Fruit fly (Drosophila melanogaster) whole organism, wandering third instar larva: Measurements from ENCODE around the gene Nedd4.

Experiments used
- Abd-B ChIP-seq: fragments of >200 bp; optimal IDR thresholded peaks from 2 replicates; lab custom pipeline; 2017; ENCODE audit warnings: missing biosample characterization, missing genetic modification characterization
- CG32264 ChIP-seq: fragments of 200-800 bp; sonication (Bioruptor generic); optimal IDR thresholded peaks from 2 replicates; lab custom pipeline; 2016; ENCODE audit warnings: missing biosample characterization, missing genetic modification characterization
- CG9705 ChIP-seq: fragments of 200-800 bp; sonication (Bioruptor generic); optimal IDR thresholded peaks from 2 replicates; lab custom pipeline; 2018; ENCODE audit warnings: missing biosample characterization, mild to moderate bottlenecking, missing genetic modification characterization
- CrebA ChIP-seq: fragments of 200-800 bp; sonication (Bioruptor generic); optimal IDR thresholded peaks from 2 replicates; lab custom pipeline; 2016; ENCODE audit warnings: missing biosample characterization, mild to moderate bottlenecking, missing genetic modification characterization, borderline replicate concordance
- Dfd ChIP-seq: fragments of >200 bp; optimal IDR thresholded peaks from 2 replicates; lab custom pipeline; 2017; ENCODE audit warnings: missing biosample characterization, missing genetic modification characterization
- Dif ChIP-seq: fragments of 200-275, 200-300 bp; sonication (Bioruptor generic); optimal IDR thresholded peaks from 2 replicates; lab custom pipeline; 2018; ENCODE audit warnings: missing biosample characterization, missing genetic modification characterization; ENCODE audit not compliant: partially characterized antibody
- GATAd ChIP-seq: sonication (Bioruptor generic); optimal IDR thresholded peaks from 2 replicates; lab custom pipeline; 2016; ENCODE audit warnings: missing biosample characterization, missing genetic modification characterization
- HLH106 ChIP-seq: fragments of 200-800 bp; optimal IDR thresholded peaks from 3 replicates; lab custom pipeline; 2019; ENCODE audit warnings: missing biosample characterization, mild to moderate bottlenecking, missing genetic modification characterization, moderate library complexity
- Hnf4 ChIP-seq: fragments of 200-800 bp; sonication (Bioruptor generic); optimal IDR thresholded peaks from 2 replicates; lab custom pipeline; 2016; ENCODE audit warnings: missing biosample characterization, mild to moderate bottlenecking, missing genetic modification characterization
- Hr78 ChIP-seq: fragments of >200 bp; optimal IDR thresholded peaks from 2 replicates; lab custom pipeline; 2017; ENCODE audit warnings: missing biosample characterization, missing genetic modification characterization
- Mio ChIP-seq: sonication (Bioruptor generic); optimal IDR thresholded peaks from 2 replicates; lab custom pipeline; 2016; ENCODE audit warnings: missing biosample characterization, missing genetic modification characterization
- Myc ChIP-seq: fragments of >200 bp; optimal IDR thresholded peaks from 2 replicates; lab custom pipeline; 2017
- N ChIP-seq: fragments of >200 bp; optimal IDR thresholded peaks from 2 replicates; lab custom pipeline; 2018; ENCODE audit warnings: missing biosample characterization, missing external identifiers, missing genetic modification characterization
- OdsH ChIP-seq: fragments of 200-800 bp; sonication (Bioruptor generic); optimal IDR thresholded peaks from 2 replicates; lab custom pipeline; 2016; ENCODE audit warnings: missing biosample characterization, mild to moderate bottlenecking, missing genetic modification characterization
- Sp1 ChIP-seq: fragments of 200-800 bp; sonication (Bioruptor generic); optimal IDR thresholded peaks from 3 replicates; lab custom pipeline; 2019; ENCODE audit warnings: missing biosample characterization, mild to moderate bottlenecking, missing genetic modification characterization, moderate library complexity
- Vsx2 ChIP-seq: fragments of 200-300, 225-300 bp; sonication (Bioruptor generic); optimal IDR thresholded peaks from 2 replicates; lab custom pipeline; 2018; ENCODE audit warnings: missing biosample characterization, missing genetic modification characterization; ENCODE audit not compliant: partially characterized antibody
- br ChIP-seq: fragments of 200-800 bp; sonication (Bioruptor generic); optimal IDR thresholded peaks from 2 replicates; lab custom pipeline; 2016; ENCODE audit warnings: missing biosample characterization, missing genetic modification characterization
- brk ChIP-seq: fragments of 200-800 bp; sonication (Bioruptor generic); optimal IDR thresholded peaks from 2 replicates; lab custom pipeline; 2016; ENCODE audit warnings: missing biosample characterization, mild to moderate bottlenecking, missing genetic modification characterization
- dmrt93B ChIP-seq: fragments of 200-800 bp; sonication (Bioruptor generic); optimal IDR thresholded peaks from 2 replicates; lab custom pipeline; 2018; ENCODE audit warnings: missing biosample characterization, mild to moderate bottlenecking, missing genetic modification characterization
- dsf ChIP-seq: sonication (Bioruptor generic); optimal IDR thresholded peaks from 2 replicates; lab custom pipeline; 2016; ENCODE audit warnings: missing biosample characterization, missing genetic modification characterization, borderline replicate concordance
- ey ChIP-seq: fragments of 200-800 bp; sonication (Bioruptor generic); optimal IDR thresholded peaks from 2 replicates; lab custom pipeline; 2016; ENCODE audit warnings: missing biosample characterization, missing genetic modification characterization
- foxo ChIP-seq, 2 experiments: fragments of 200-800 bp; sonication (Bioruptor generic); optimal IDR thresholded peaks; 2 replicates in 1 of 2; 3 replicates in 1 of 2; lab custom pipeline; 2016 to 2017; ENCODE audit warnings: missing biosample characterization in 2 of 2, missing genetic modification characterization in 2 of 2
- fru ChIP-seq: fragments of 200-800 bp; sonication (Bioruptor generic); optimal IDR thresholded peaks from 3 replicates; lab custom pipeline; 2016; ENCODE audit warnings: missing biosample characterization, mild to moderate bottlenecking, missing genetic modification characterization
- h ChIP-seq: fragments of 200-800 bp; sonication (Bioruptor generic); optimal IDR thresholded peaks from 3 replicates; lab custom pipeline; 2016; ENCODE audit warnings: missing biosample characterization, mild to moderate bottlenecking, missing genetic modification characterization
- jim ChIP-seq: fragments of 175-275, 200-325 bp; sonication (Bioruptor generic); optimal IDR thresholded peaks from 2 replicates; lab custom pipeline; 2016; ENCODE audit warnings: missing biosample characterization, mild to moderate bottlenecking, missing genetic modification characterization
- lola ChIP-seq: fragments of >200 bp; optimal IDR thresholded peaks from 2 replicates; lab custom pipeline; 2017; ENCODE audit warnings: missing biosample characterization, missing genetic modification characterization
- pan ChIP-seq: fragments of >200 bp; optimal IDR thresholded peaks from 2 replicates; lab custom pipeline; 2017
- psq ChIP-seq: fragments of 200-800 bp; sonication (Bioruptor generic); optimal IDR thresholded peaks from 3 replicates; lab custom pipeline; 2017; ENCODE audit warnings: missing biosample characterization, mild to moderate bottlenecking, missing genetic modification characterization, moderate library complexity
- rgr ChIP-seq: fragments of 200-800 bp; sonication (Bioruptor generic); optimal IDR thresholded peaks from 3 replicates; lab custom pipeline; 2016; ENCODE audit warnings: missing biosample characterization, mild to moderate bottlenecking, missing genetic modification characterization
- sage ChIP-seq: fragments of 200-800 bp; sonication (Bioruptor generic); optimal IDR thresholded peaks from 2 replicates; lab custom pipeline; 2016; ENCODE audit warnings: missing biosample characterization, mild to moderate bottlenecking, missing genetic modification characterization
- sv ChIP-seq: fragments of 200-800 bp; sonication (Bioruptor generic); optimal IDR thresholded peaks from 3 replicates; lab custom pipeline; 2016; ENCODE audit warnings: missing biosample characterization, missing genetic modification characterization
- tai ChIP-seq: sonication (Bioruptor generic); optimal IDR thresholded peaks from 2 replicates; lab custom pipeline; 2016; ENCODE audit warnings: missing biosample characterization, missing genetic modification characterization
- usp ChIP-seq: fragments of >200 bp; optimal IDR thresholded peaks from 2 replicates; lab custom pipeline; 2017; ENCODE audit warnings: missing biosample characterization, missing genetic modification characterization
- woc ChIP-seq: sonication (Bioruptor generic); optimal IDR thresholded peaks from 2 replicates; lab custom pipeline; 2016; ENCODE audit warnings: missing biosample characterization, mild to moderate bottlenecking, missing genetic modification characterization

Nedd4 gene

DNA sequence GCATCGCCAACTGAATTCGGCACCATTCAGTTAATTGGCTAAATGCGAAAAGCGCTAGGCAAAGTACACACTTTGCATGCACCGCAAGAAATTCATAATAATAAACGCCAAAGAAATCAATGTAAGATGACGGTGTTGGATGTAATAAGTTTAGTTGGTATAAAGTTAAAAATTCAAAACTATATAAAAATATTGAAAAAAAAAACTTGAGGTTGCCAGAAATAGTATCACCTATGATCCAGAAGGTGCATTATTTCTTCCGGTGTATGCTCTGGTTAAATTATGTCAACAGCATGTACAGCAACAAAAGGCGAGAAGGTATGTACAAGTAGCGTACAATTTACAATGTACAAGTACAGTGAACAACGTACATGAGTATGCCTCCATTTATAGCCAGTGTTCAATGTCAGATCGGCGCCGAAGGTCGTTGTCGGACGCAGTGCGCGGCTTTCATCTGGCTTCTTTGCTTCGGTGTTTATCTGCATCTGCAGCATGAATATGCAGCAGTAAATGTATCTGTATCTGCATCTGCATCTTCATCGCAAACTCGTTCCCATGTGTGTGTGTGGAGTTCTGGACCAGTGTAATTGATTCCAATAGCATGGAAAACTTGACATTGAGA, 32.9 kb upstream of the Nedd4 start:
- TF ChIP-seq CG9705 (GFP tag; lab: Kevin White, UChicago) (no peak), Sp1 (no peak), rgr (GFP tag; lab: Kevin White, UChicago) (peak; percentile 12), fru (GFP tag; lab: Kevin White, UChicago) (peak; percentile 41), woc (GFP tag; lab: Kevin White, UChicago) (no peak), h (GFP tag; lab: Kevin White, UChicago) (peak; percentile 24)

- no peak for TF ChIP-seq Vsx2 (GFP tag; lab: Kevin White, UChicago)
- no peak for TF ChIP-seq usp
- TF ChIP-seq lola (GFP tag; lab: Kevin White, UChicago), result no peak
- no peak for TF ChIP-seq CG9705 (GFP tag; lab: Kevin White, UChicago)
- no peak for TF ChIP-seq dsf (GFP tag; lab: Kevin White, UChicago)
- TF ChIP-seq Hnf4 (GFP tag; lab: Kevin White, UChicago), result no peak
- TF ChIP-seq Dfd, result no peak
- no peak for TF ChIP-seq OdsH (GFP tag; lab: Kevin White, UChicago)
- no peak for TF ChIP-seq Myc (lab: Kevin White, UChicago)
- no peak for TF ChIP-seq woc (GFP tag; lab: Kevin White, UChicago)
- TF ChIP-seq HLH106, result no peak
- TF ChIP-seq Hr78 (GFP tag; lab: Kevin White, UChicago), result no peak
- no peak for TF ChIP-seq pan (lab: Kevin White, UChicago)
- TF ChIP-seq Abd-B (GFP tag; lab: Kevin White, UChicago), result no peak
- TF ChIP-seq brk (GFP tag; lab: Kevin White, UChicago), result no peak
- no peak for TF ChIP-seq Mio
- TF ChIP-seq h (GFP tag; lab: Kevin White, UChicago), result no peak
- TF ChIP-seq rgr (GFP tag; lab: Kevin White, UChicago), result no peak
- no peak for TF ChIP-seq psq
- TF ChIP-seq Sp1, result no peak
- TF ChIP-seq, all 38 proteins: peak for 0
These were observed 31.9 kb upstream of the Nedd4 start for dm6 chr3L:17497969-17498368.

dm6 chr3L:17498952-17499710, 30.8 kb upstream of the Nedd4 start:
- TF ChIP-seq sage (GFP tag; lab: Kevin White, UChicago) (no peak), Dfd (no peak), dsf (GFP tag; lab: Kevin White, UChicago) (no peak), woc (GFP tag; lab: Kevin White, UChicago) (no peak), h (GFP tag; lab: Kevin White, UChicago) (no peak), HLH106 (no peak), OdsH (GFP tag; lab: Kevin White, UChicago) (no peak), N (GFP tag; lab: Kevin White, UChicago) (no peak), Vsx2 (GFP tag; lab: Kevin White, UChicago) (no peak), psq (no peak), Myc (lab: Kevin White, UChicago) (no peak), sv (GFP tag; lab: Kevin White, UChicago) (no peak), CG9705 (GFP tag; lab: Kevin White, UChicago) (no peak), jim (no peak), dmrt93B (GFP tag; lab: Kevin White, UChicago) (no peak), brk (GFP tag; lab: Kevin White, UChicago) (no peak), Hnf4 (GFP tag; lab: Kevin White, UChicago) (no peak), tai (GFP tag; lab: Kevin White, UChicago) (no peak)

- TF ChIP-seq Vsx2 (GFP tag; lab: Kevin White, UChicago), result no peak
- TF ChIP-seq Dif (GFP tag; lab: Kevin White, UChicago), result peak; percentile 58
These were observed 29.4 kb upstream of the Nedd4 start for dm6 chr3L:17500315-17500985.

dm6 chr3L:17502235-17502634, 27.6 kb upstream of the Nedd4 start:
- TF ChIP-seq dmrt93B (GFP tag; lab: Kevin White, UChicago), result peak; percentile 26
- TF ChIP-seq dsf (GFP tag; lab: Kevin White, UChicago), result no peak
- peak; percentile 70 for TF ChIP-seq psq
- TF ChIP-seq foxo (GFP tag; optimal IDR thresholded peaks at IDR 0.05; lab: Kevin White, UChicago), result peak; percentile 20 to 82
- TF ChIP-seq ey (GFP tag; lab: Kevin White, UChicago), result peak; percentile 79
- no peak for TF ChIP-seq CG9705 (GFP tag; lab: Kevin White, UChicago)
- no peak for TF ChIP-seq N (GFP tag; lab: Kevin White, UChicago)
- TF ChIP-seq sage (GFP tag; lab: Kevin White, UChicago), result peak; percentile 49
- no peak for TF ChIP-seq Mio
- no peak for TF ChIP-seq CrebA (GFP tag; lab: Kevin White, UChicago)
- TF ChIP-seq br (GFP tag; lab: Kevin White, UChicago), result peak; percentile 82
- TF ChIP-seq usp, result no peak
- TF ChIP-seq jim, result no peak
- TF ChIP-seq rgr (GFP tag; lab: Kevin White, UChicago), result peak; percentile 81
- no peak for TF ChIP-seq pan (lab: Kevin White, UChicago)
- no peak for TF ChIP-seq Hr78 (GFP tag; lab: Kevin White, UChicago)
- no peak for TF ChIP-seq Myc (lab: Kevin White, UChicago)
- peak; percentile 65 for TF ChIP-seq CG32264 (GFP tag; lab: Kevin White, UChicago)
- TF ChIP-seq h (GFP tag; lab: Kevin White, UChicago), result peak; percentile 85
- peak; percentile 85 for TF ChIP-seq fru (GFP tag; lab: Kevin White, UChicago)
- TF ChIP-seq OdsH (GFP tag; lab: Kevin White, UChicago), result peak; percentile 78
- TF ChIP-seq lola (GFP tag; lab: Kevin White, UChicago), result no peak
- TF ChIP-seq Abd-B (GFP tag; lab: Kevin White, UChicago), result no peak
- TF ChIP-seq brk (GFP tag; lab: Kevin White, UChicago), result no peak
- peak; percentile 51 for TF ChIP-seq tai (GFP tag; lab: Kevin White, UChicago)
- no peak for TF ChIP-seq sv (GFP tag; lab: Kevin White, UChicago)
- no peak for TF ChIP-seq GATAd (GFP tag; lab: Kevin White, UChicago)
